Worm (Caenorhabditis elegans): Measurements from ENCODE around the gene W05B10.6.

DNA sequence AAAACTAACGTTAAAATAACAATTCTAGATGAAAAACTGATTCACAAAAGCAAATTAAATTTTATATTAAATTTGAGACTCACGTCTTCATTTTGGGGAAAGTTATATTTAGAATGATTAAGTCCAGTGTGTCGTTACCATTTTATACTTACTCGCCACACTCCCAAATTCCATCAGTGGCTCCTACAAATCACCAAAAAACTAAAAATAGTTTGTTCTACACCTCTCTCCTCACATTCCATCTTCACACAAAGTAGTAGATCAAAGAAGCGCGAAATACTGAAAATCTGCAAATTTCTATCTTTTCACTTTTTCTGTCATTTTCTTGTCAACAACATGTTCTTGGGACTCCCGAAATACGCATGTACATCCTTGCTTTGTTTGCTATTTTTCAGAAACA, 49.2 kb downstream of the W05B10.6 start, which contains the start of gene ZC116.5:
- TF ChIP-seq B0310.2 (tag; optimal IDR thresholded peaks at IDR 0.05) (no peak), hmg-4 (GFP tag; optimal IDR thresholded peaks at IDR 0.05) (no peak), pes-1 (GFP tag; IDR thresholded peaks at IDR 0.05) (no peak), aly-1 (tag; optimal IDR thresholded peaks at IDR 0.05) (no peak), tbx-37 (GFP tag; conservative IDR thresholded peaks at IDR 0.05) (no peak), ama-1 (optimal IDR thresholded peaks at IDR 0.05) (no peak)
